Worm (Caenorhabditis elegans) whole organism, L4 larva: Measurements from ENCODE around the gene F26F4.5.

Experiments used
- F26F4.8 ChIP-seq: fragments of 200-800 bp; sonication (Bioruptor generic); conservative IDR thresholded peaks from 2 replicates; pipeline ENCODE4 v1.3.6; 2022; ENCODE audit warnings: missing genetic modification characterization, missing compliant biosample characterization
- F44E2.7 ChIP-seq: fragments of 200-800 bp; sonication (Bioruptor generic); IDR thresholded peaks from 2 replicates; pipeline ENCODE4 v2.1.2; 2022; ENCODE audit warnings: missing genetic modification characterization, missing compliant biosample characterization
- T20F7.1 ChIP-seq: fragments of 200-800 bp; sonication (Bioruptor generic); optimal IDR thresholded peaks from 2 replicates; lab custom pipeline; 2018; ENCODE audit warnings: mild to moderate bottlenecking, missing genetic modification characterization, missing compliant biosample characterization
- aha-1 ChIP-seq: fragments of 150-350 bp; peaks from one replicate; lab custom pipeline; 2014; ENCODE audit warnings: missing biosample characterization, missing genetic modification characterization
- aly-2 ChIP-seq: sonication (generic microtip); optimal IDR thresholded peaks from 2 replicates; lab custom pipeline; 2018; ENCODE audit warnings: missing biosample characterization, missing genetic modification characterization
- ama-1 ChIP-seq: fragments of 150-350 bp; optimal IDR thresholded peaks from 2 replicates; lab custom pipeline; 2014; ENCODE audit warnings: inconsistent platforms, mixed read lengths
- arid-1 ChIP-seq: fragments of 200-800 bp; sonication (Bioruptor generic); conservative IDR thresholded peaks from 2 replicates; pipeline ENCODE4 v1.3.6; 2022; ENCODE audit warnings: missing genetic modification reagents, missing genetic modification characterization, missing compliant biosample characterization
- attf-4 ChIP-seq: sonication (generic microtip); optimal IDR thresholded peaks from 3 replicates; lab custom pipeline; 2017; ENCODE audit warnings: missing biosample characterization, missing genetic modification characterization
- ceh-28 ChIP-seq: fragments of 150-350 bp; optimal IDR thresholded peaks from 2 replicates; lab custom pipeline; 2014; ENCODE audit warnings: missing biosample characterization, missing genetic modification reagents, missing genetic modification characterization
- cey-2 ChIP-seq: sonication (generic microtip); optimal IDR thresholded peaks from 3 replicates; lab custom pipeline; 2017; ENCODE audit warnings: missing genetic modification characterization, mild to moderate bottlenecking, missing compliant biosample characterization, antibody characterized with exemption, borderline replicate concordance; ENCODE audit not compliant: insufficient read depth
- daf-16 ChIP-seq, 3 experiments: sonication (generic microtip); optimal IDR thresholded peaks; 2 replicates each; lab custom pipeline; 2016 to 2017; ENCODE audit warnings: missing genetic modification characterization in 3 of 3, missing genetic modification reagents in 3 of 3, mild to moderate bottlenecking in 2 of 3, missing compliant biosample characterization in 2 of 3, missing biosample characterization in 1 of 3, moderate library complexity in 1 of 3
- daf-8 ChIP-seq: fragments of 200-800 bp; sonication (Bioruptor generic); IDR thresholded peaks from 2 replicates; pipeline ENCODE4 v1.3.6; 2022; ENCODE audit warnings: missing genetic modification characterization, missing compliant biosample characterization
- dpl-1 ChIP-seq: fragments of 150-350 bp; optimal IDR thresholded peaks from 2 replicates; lab custom pipeline; 2014; ENCODE audit warnings: missing biosample characterization, missing genetic modification reagents, missing genetic modification characterization
- egl-27 ChIP-seq: sonication (generic microtip); optimal IDR thresholded peaks from 3 replicates; lab custom pipeline; 2017; ENCODE audit warnings: missing biosample characterization, missing genetic modification reagents, missing genetic modification characterization
- fos-1 ChIP-seq: fragments of 150-350 bp; optimal IDR thresholded peaks from 2 replicates; lab custom pipeline; 2014; ENCODE audit warnings: missing biosample characterization, missing genetic modification characterization
- gei-8 ChIP-seq: fragments of 200-800 bp; sonication (Bioruptor generic); optimal IDR thresholded peaks from 2 replicates; lab custom pipeline; 2018; ENCODE audit warnings: mild to moderate bottlenecking, missing genetic modification characterization, missing compliant biosample characterization
- hif-1 ChIP-seq, 2 experiments: sonication (generic microtip); optimal IDR thresholded peaks; 2 replicates each; lab custom pipeline; 2016 to 2017; ENCODE audit warnings: missing compliant biosample characterization in 2 of 2, missing genetic modification characterization in 2 of 2, missing genetic modification reagents in 2 of 2, missing genotype in 2 of 2, mild to moderate bottlenecking in 1 of 2
- hlh-30 ChIP-seq: sonication (generic microtip); optimal IDR thresholded peaks from 2 replicates; lab custom pipeline; 2017; ENCODE audit warnings: antibody characterized with exemption, mild to moderate bottlenecking, missing genetic modification characterization, missing compliant biosample characterization; ENCODE audit not compliant: insufficient read depth
- jun-1 ChIP-seq: fragments of 150-350 bp; optimal IDR thresholded peaks from 2 replicates; lab custom pipeline; 2014; ENCODE audit warnings: missing biosample characterization, missing genetic modification reagents, missing genetic modification characterization
- lim-7 ChIP-seq: fragments of 200-800 bp; sonication (Bioruptor generic); IDR thresholded peaks from 2 replicates; pipeline ENCODE4 v1.3.6; 2022; ENCODE audit warnings: missing genetic modification characterization, missing compliant biosample characterization
- lin-15B ChIP-seq: fragments of 150-350 bp; sonication (generic microtip); optimal IDR thresholded peaks from 3 replicates; lab custom pipeline; 2014; ENCODE audit warnings: missing biosample characterization, missing genetic modification characterization
- lin-38 ChIP-seq: fragments of 200-800 bp; sonication (Bioruptor generic); IDR thresholded peaks from 2 replicates; pipeline ENCODE4 v1.3.6; 2022; ENCODE audit warnings: missing genetic modification reagents, missing genetic modification characterization, missing compliant biosample characterization
- lir-3 ChIP-seq: sonication (generic microtip); optimal IDR thresholded peaks from 2 replicates; lab custom pipeline; 2016; ENCODE audit warnings: mild to moderate bottlenecking, missing genetic modification characterization, missing compliant biosample characterization
- lsy-2 ChIP-seq, 2 experiments: fragments of 150-350 bp in 1 of 2; sonication (generic microtip) in 1 of 2; optimal IDR thresholded peaks; 2 replicates each; lab custom pipeline; 2014 to 2017; ENCODE audit warnings: missing biosample characterization in 2 of 2, missing genetic modification characterization in 2 of 2
- mdl-1 ChIP-seq, 2 experiments: fragments of 150-350 bp in 1 of 2; sonication (generic microtip) in 1 of 2; optimal IDR thresholded peaks; 2 replicates each; lab custom pipeline; 2014 to 2017; ENCODE audit warnings: missing biosample characterization in 2 of 2, missing genetic modification characterization in 2 of 2
- mes-2 ChIP-seq: sonication (generic microtip); optimal IDR thresholded peaks from 2 replicates; lab custom pipeline; 2016; ENCODE audit warnings: missing genotype, mild to moderate bottlenecking, missing genetic modification characterization, missing compliant biosample characterization; ENCODE audit not compliant: poor library complexity, severe bottlenecking
- nhr-10 ChIP-seq: fragments of 150-350 bp; optimal IDR thresholded peaks from 2 replicates; lab custom pipeline; 2014; ENCODE audit warnings: missing biosample characterization, missing genetic modification characterization
- nhr-25 ChIP-seq: sonication (generic microtip); optimal IDR thresholded peaks from 2 replicates; lab custom pipeline; 2017; ENCODE audit warnings: missing genetic modification characterization, mild to moderate bottlenecking, missing compliant biosample characterization, antibody characterized with exemption, moderate library complexity, borderline replicate concordance; ENCODE audit not compliant: insufficient read depth
- nhr-28 ChIP-seq: fragments of 150-350 bp; optimal IDR thresholded peaks from 2 replicates; lab custom pipeline; 2014; ENCODE audit warnings: missing biosample characterization, missing genetic modification characterization
- sdz-12 ChIP-seq: fragments of 200-800 bp; sonication (Bioruptor generic); optimal IDR thresholded peaks from 2 replicates; lab custom pipeline; 2018; ENCODE audit warnings: mild to moderate bottlenecking, missing genetic modification characterization, missing compliant biosample characterization
- snpc-4 ChIP-seq: fragments of 150-350 bp; optimal IDR thresholded peaks from 2 replicates; lab custom pipeline; 2014; ENCODE audit warnings: missing biosample characterization, missing genetic modification characterization
- spr-3 ChIP-seq: fragments of 200-800 bp; sonication (Bioruptor generic); optimal IDR thresholded peaks from 2 replicates; lab custom pipeline; 2018; ENCODE audit warnings: mild to moderate bottlenecking, missing genetic modification characterization, missing compliant biosample characterization
- unc-130 ChIP-seq: sonication (generic microtip); optimal IDR thresholded peaks from 2 replicates; lab custom pipeline; 2016; ENCODE audit warnings: missing genetic modification reagents, missing genetic modification characterization, missing compliant biosample characterization
- unc-39 ChIP-seq: sonication (generic microtip); optimal IDR thresholded peaks from 2 replicates; lab custom pipeline; 2017; ENCODE audit warnings: missing biosample characterization, missing genetic modification characterization
- unc-62 ChIP-seq, 3 experiments: fragments of 150-350 bp in 1 of 3; sonication (generic microtip); optimal IDR thresholded peaks in 2 of 3; peaks in 1 of 3; 1 replicate in 1 of 3; 2 replicates in 2 of 3; lab custom pipeline; 2014 to 2017; ENCODE audit warnings: missing biosample characterization in 3 of 3, missing genetic modification characterization in 3 of 3, missing genetic modification reagents in 3 of 3, missing genotype in 1 of 3
- ztf-11 ChIP-seq: fragments of 150-350 bp; optimal IDR thresholded peaks from 2 replicates; lab custom pipeline; 2014; ENCODE audit warnings: missing biosample characterization, missing genetic modification characterization

F26F4.5 gene

DNA sequence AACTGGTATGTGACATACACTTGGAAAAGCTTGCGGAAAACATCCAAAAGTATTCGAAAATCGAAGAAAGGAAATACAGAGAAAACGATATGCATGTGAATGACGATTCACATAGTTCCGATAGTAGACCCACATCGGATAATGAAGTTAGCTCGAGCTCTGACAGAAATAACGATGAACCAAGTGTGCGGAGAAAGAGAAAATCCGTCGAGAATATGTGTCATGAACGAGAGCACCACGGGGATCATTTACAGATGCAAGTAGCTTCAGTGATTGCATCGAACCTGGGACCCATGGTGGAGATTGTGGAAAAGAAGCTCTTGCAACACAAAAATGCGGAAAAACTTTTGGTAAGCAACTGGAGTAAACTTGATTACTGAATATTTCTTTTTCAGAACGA is 34.1 kb downstream of the F26F4.5 start:
- TF ChIP-seq nhr-25 (tag; lab: Kevin White, UChicago) (no peak), arid-1 (GFP tag; lab: Robert Waterston, UW) (no peak), snpc-4 (tag; lab: Kevin White, UChicago) (no peak), F26F4.8 (GFP tag; lab: Robert Waterston, UW) (no peak), F44E2.7 (no peak), unc-62 (GFP tag; optimal IDR thresholded peaks at IDR 0.05 in 1 of 2; lab: Kevin White, UChicago) (peak in 1 of 2 experiments; percentile 98), unc-62 (tag; optimal IDR thresholded peaks at IDR 0.05; lab: Kevin White, UChicago) (no peak), ceh-28 (no peak)

DNA sequence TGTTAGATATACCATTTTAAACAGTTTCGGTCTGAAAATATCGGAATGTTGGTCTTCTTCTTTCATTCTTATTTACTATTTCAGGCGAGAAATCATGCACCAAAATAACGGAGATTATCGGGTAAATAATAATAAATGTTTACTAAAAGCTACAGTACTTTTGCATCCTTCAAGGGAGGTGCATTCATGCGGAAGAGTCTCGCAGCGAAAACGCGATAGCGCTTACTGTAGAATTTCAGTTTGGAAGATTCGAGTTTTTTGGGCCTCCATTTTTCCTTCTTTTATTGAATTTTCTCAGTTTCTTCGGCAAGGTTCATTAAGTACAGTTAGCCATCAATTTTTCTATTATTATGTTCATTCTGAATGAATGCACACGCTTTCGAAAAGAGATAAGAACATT is 34.9 kb downstream of the F26F4.5 start, which contains the start of gene C35D10.7:
TSS of gene C35D10.7 (plus strand) at position 85 of the 400 bp plus-strand sequence.
- TF ChIP-seq unc-39 (tag; lab: Kevin White, UChicago), result no peak
- peak; percentile 35; the same call in 1 of the 2 replicates for TF ChIP-seq lin-38

DNA sequence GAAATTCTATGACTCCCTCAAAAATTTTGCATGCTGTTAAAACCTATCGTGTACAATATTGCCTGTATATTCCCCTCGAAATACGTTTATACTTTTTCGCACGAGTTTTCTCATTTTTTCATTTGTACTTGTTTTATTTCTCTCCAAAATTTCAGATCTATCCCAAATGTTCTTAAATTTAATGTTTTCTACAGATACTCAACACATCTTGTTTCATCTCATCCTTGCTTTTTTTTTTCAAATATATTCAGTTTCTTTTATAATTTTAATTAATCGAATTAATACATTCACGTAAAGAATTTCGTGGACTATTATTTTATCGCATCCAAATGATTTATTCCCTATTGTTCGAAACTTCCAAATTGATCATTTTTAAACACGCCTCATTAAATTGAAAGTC is 36.1 kb downstream of the F26F4.5 start, which contains the start of gene C35D10.8:
TSS of gene C35D10.8 (plus strand) at position 301 of the 400 bp plus-strand sequence.
- TF ChIP-seq fos-1 (tag; lab: Kevin White, UChicago) (no peak), aly-2 (tag; lab: Kevin White, UChicago) (no peak), mdl-1 (tag; optimal IDR thresholded peaks at IDR 0.05; lab: Kevin White, UChicago) (no peak), cey-2 (no peak), ztf-11 (tag; lab: Kevin White, UChicago) (no peak), lir-3 (tag; lab: Kevin White, UChicago) (no peak), lim-7 (no peak), ama-1 (no peak), lsy-2 (tag; optimal IDR thresholded peaks at IDR 0.05; lab: Kevin White, UChicago) (no peak), attf-4 (tag; lab: Kevin White, UChicago) (no peak), gei-8 (GFP tag; lab: Kevin White, UChicago) (no peak), jun-1 (tag; lab: Kevin White, UChicago) (no peak), hlh-30 (tag; lab: Kevin White, UChicago) (no peak), nhr-28 (tag; lab: Kevin White, UChicago) (no peak), spr-3 (GFP tag; lab: Kevin White, UChicago) (no peak), hif-1 (tag; optimal IDR thresholded peaks at IDR 0.05; lab: Kevin White, UChicago) (no peak), egl-27 (tag; lab: Kevin White, UChicago) (no peak), lin-38 (no peak), lin-15B (no peak)
- TF ChIP-seq, all 104 proteins: peak for 0

DNA sequence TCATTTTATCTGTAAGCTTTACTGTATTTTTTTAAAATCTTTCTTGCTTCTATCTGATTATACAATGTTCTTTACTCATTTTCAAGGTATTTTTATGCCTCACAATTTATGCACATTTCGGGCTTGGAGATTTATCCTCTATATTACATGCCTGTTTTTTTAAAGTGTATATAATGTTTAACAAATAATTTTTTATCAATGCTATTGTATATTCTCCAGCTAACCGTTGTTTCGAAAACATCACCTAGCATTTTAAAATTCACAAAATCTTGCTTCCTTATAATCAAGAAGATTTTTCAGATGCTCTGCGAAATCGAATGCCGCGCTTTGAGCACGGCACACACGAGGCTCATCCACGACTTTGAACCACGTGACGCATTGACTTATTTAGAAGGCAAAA is 39.0 kb downstream of the F26F4.5 start, which contains the start of gene ced-4:
TSS of gene ced-4 (plus strand) at position 301 of the 400 bp plus-strand sequence.
- no peak for TF ChIP-seq sdz-12 (GFP tag; lab: Kevin White, UChicago)
- TF ChIP-seq daf-8 (GFP tag; lab: Robert Waterston, UW), result no peak
- TF ChIP-seq aha-1 (tag; lab: Kevin White, UChicago), result peak; percentile 75
- TF ChIP-seq nhr-10, result no peak
- TF ChIP-seq, all 104 proteins: peak for 1

DNA sequence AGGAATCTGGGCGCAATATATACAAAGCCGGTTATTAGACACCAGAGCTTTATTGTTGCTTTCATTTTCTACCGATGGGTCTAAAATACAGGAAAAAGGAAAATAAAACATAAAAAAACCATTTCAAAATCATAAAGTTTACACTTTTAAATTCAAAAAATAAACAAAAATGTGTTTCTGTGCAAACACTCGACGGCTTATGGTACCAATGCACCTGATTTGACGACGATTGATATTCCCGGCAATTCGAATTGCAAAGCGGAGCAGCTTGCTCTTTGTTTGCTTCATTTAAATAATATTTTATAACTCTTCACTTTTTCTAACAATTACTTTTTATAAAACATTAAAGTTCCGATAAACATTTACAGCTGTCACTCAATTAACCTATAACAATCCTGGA is 40.9 kb downstream of the F26F4.5 start, which contains the start of gene F26A1.1:
TSS of gene F26A1.1 (plus strand) at position 369 of the 400 bp plus-strand sequence.
- TF ChIP-seq T20F7.1 (GFP tag; lab: Kevin White, UChicago) (no peak), daf-16 (GFP tag; optimal IDR thresholded peaks at IDR 0.05; lab: Kevin White, UChicago) (no peak), daf-16 (tag; optimal IDR thresholded peaks at IDR 0.05; lab: Kevin White, UChicago) (peak; percentile 6), unc-130 (GFP tag; lab: Kevin White, UChicago) (no peak), dpl-1 (GFP tag; lab: Kevin White, UChicago) (peak; percentile 70), mes-2 (tag; lab: Kevin White, UChicago) (peak; percentile 50), lsy-2 (tag; optimal IDR thresholded peaks at IDR 0.05; lab: Kevin White, UChicago) (peak in 1 of 2 experiments; percentile 63)
